Fruit fly (Drosophila melanogaster) whole organism, wandering third instar larva: ENCODE measurements around the gene Kmn1.

Source experiments
- CG32264 ChIP-seq: fragments of 200-800 bp; sonication (Bioruptor generic); optimal IDR thresholded peaks from 2 replicates; lab custom pipeline; 2016; ENCODE audit warnings: missing biosample characterization, missing genetic modification characterization
- CrebA ChIP-seq: fragments of 200-800 bp; sonication (Bioruptor generic); optimal IDR thresholded peaks from 2 replicates; lab custom pipeline; 2016; ENCODE audit warnings: missing biosample characterization, mild to moderate bottlenecking, missing genetic modification characterization, borderline replicate concordance
- Dfd ChIP-seq: fragments of >200 bp; optimal IDR thresholded peaks from 2 replicates; lab custom pipeline; 2017; ENCODE audit warnings: missing biosample characterization, missing genetic modification characterization
- GATAd ChIP-seq: sonication (Bioruptor generic); optimal IDR thresholded peaks from 2 replicates; lab custom pipeline; 2016; ENCODE audit warnings: missing biosample characterization, missing genetic modification characterization
- HLH106 ChIP-seq: fragments of 200-800 bp; optimal IDR thresholded peaks from 3 replicates; lab custom pipeline; 2019; ENCODE audit warnings: missing biosample characterization, mild to moderate bottlenecking, missing genetic modification characterization, moderate library complexity
- Hr78 ChIP-seq: fragments of >200 bp; optimal IDR thresholded peaks from 2 replicates; lab custom pipeline; 2017; ENCODE audit warnings: missing biosample characterization, missing genetic modification characterization
- Hr83 ChIP-seq: fragments of 200-300 bp; sonication (Bioruptor generic); optimal IDR thresholded peaks from 2 replicates; lab custom pipeline; 2016; ENCODE audit warnings: missing biosample characterization, mild to moderate bottlenecking, missing genetic modification characterization, moderate library complexity; ENCODE audit not compliant: poor library complexity, severe bottlenecking
- Myc ChIP-seq: fragments of >200 bp; optimal IDR thresholded peaks from 2 replicates; lab custom pipeline; 2017
- N ChIP-seq: fragments of >200 bp; optimal IDR thresholded peaks from 2 replicates; lab custom pipeline; 2018; ENCODE audit warnings: missing biosample characterization, missing external identifiers, missing genetic modification characterization
- Rel ChIP-seq, 2 experiments: fragments of 200-800 bp; sonication (Bioruptor generic) in 1 of 2; optimal IDR thresholded peaks; 2 replicates in 1 of 2; 3 replicates in 1 of 2; lab custom pipeline; 2016 to 2019; ENCODE audit warnings: mild to moderate bottlenecking in 2 of 2, missing biosample characterization in 2 of 2, missing genetic modification characterization in 2 of 2, moderate library complexity in 1 of 2
- Sp1 ChIP-seq: fragments of 200-800 bp; sonication (Bioruptor generic); optimal IDR thresholded peaks from 3 replicates; lab custom pipeline; 2019; ENCODE audit warnings: missing biosample characterization, mild to moderate bottlenecking, missing genetic modification characterization, moderate library complexity
- Vsx2 ChIP-seq: fragments of 200-300, 225-300 bp; sonication (Bioruptor generic); optimal IDR thresholded peaks from 2 replicates; lab custom pipeline; 2018; ENCODE audit warnings: missing biosample characterization, missing genetic modification characterization; ENCODE audit not compliant: partially characterized antibody
- br ChIP-seq: fragments of 200-800 bp; sonication (Bioruptor generic); optimal IDR thresholded peaks from 2 replicates; lab custom pipeline; 2016; ENCODE audit warnings: missing biosample characterization, missing genetic modification characterization
- brk ChIP-seq: fragments of 200-800 bp; sonication (Bioruptor generic); optimal IDR thresholded peaks from 2 replicates; lab custom pipeline; 2016; ENCODE audit warnings: missing biosample characterization, mild to moderate bottlenecking, missing genetic modification characterization
- dl ChIP-seq, 2 experiments: fragments of 175-275, 200-275 bp in 1 of 2; fragments of 200-275 bp in 1 of 2; sonication (Bioruptor generic); optimal IDR thresholded peaks; lab custom pipeline; 2018; ENCODE audit warnings: mild to moderate bottlenecking in 2 of 2, missing biosample characterization in 2 of 2, missing genetic modification characterization in 2 of 2, moderate library complexity in 2 of 2; ENCODE audit not compliant: partially characterized antibody in 2 of 2, insufficient read depth in 1 of 2
- dmrt93B ChIP-seq: fragments of 200-800 bp; sonication (Bioruptor generic); optimal IDR thresholded peaks from 2 replicates; lab custom pipeline; 2018; ENCODE audit warnings: missing biosample characterization, mild to moderate bottlenecking, missing genetic modification characterization
- dsf ChIP-seq: sonication (Bioruptor generic); optimal IDR thresholded peaks from 2 replicates; lab custom pipeline; 2016; ENCODE audit warnings: missing biosample characterization, missing genetic modification characterization, borderline replicate concordance
- ey ChIP-seq: fragments of 200-800 bp; sonication (Bioruptor generic); optimal IDR thresholded peaks from 2 replicates; lab custom pipeline; 2016; ENCODE audit warnings: missing biosample characterization, missing genetic modification characterization
- foxo ChIP-seq, 2 experiments: fragments of 200-800 bp; sonication (Bioruptor generic); optimal IDR thresholded peaks; 2 replicates in 1 of 2; 3 replicates in 1 of 2; lab custom pipeline; 2016 to 2017; ENCODE audit warnings: missing biosample characterization in 2 of 2, missing genetic modification characterization in 2 of 2
- jim ChIP-seq: fragments of 175-275, 200-325 bp; sonication (Bioruptor generic); optimal IDR thresholded peaks from 2 replicates; lab custom pipeline; 2016; ENCODE audit warnings: missing biosample characterization, mild to moderate bottlenecking, missing genetic modification characterization
- lola ChIP-seq: fragments of >200 bp; optimal IDR thresholded peaks from 2 replicates; lab custom pipeline; 2017; ENCODE audit warnings: missing biosample characterization, missing genetic modification characterization
- pan ChIP-seq: fragments of >200 bp; optimal IDR thresholded peaks from 2 replicates; lab custom pipeline; 2017
- psq ChIP-seq: fragments of 200-800 bp; sonication (Bioruptor generic); optimal IDR thresholded peaks from 3 replicates; lab custom pipeline; 2017; ENCODE audit warnings: missing biosample characterization, mild to moderate bottlenecking, missing genetic modification characterization, moderate library complexity
- rgr ChIP-seq: fragments of 200-800 bp; sonication (Bioruptor generic); optimal IDR thresholded peaks from 3 replicates; lab custom pipeline; 2016; ENCODE audit warnings: missing biosample characterization, mild to moderate bottlenecking, missing genetic modification characterization
- sv ChIP-seq: fragments of 200-800 bp; sonication (Bioruptor generic); optimal IDR thresholded peaks from 3 replicates; lab custom pipeline; 2016; ENCODE audit warnings: missing biosample characterization, missing genetic modification characterization
- tai ChIP-seq: sonication (Bioruptor generic); optimal IDR thresholded peaks from 2 replicates; lab custom pipeline; 2016; ENCODE audit warnings: missing biosample characterization, missing genetic modification characterization
- woc ChIP-seq: sonication (Bioruptor generic); optimal IDR thresholded peaks from 2 replicates; lab custom pipeline; 2016; ENCODE audit warnings: missing biosample characterization, mild to moderate bottlenecking, missing genetic modification characterization

The Kmn1 gene

dm6 chrX:11615652-11616495 lies 43.6 kb upstream of the Kmn1 start, which contains the start of the genes RPA3 and Met:
Gene RPA3 (minus strand): TSS chrX:11615840.
Gene Met (plus strand): TSS chrX:11616124.
- TF ChIP-seq HLH106 (no peak), lola (GFP tag; lab: Kevin White, UChicago) (no peak), CG32264 (GFP tag; lab: Kevin White, UChicago) (no peak), Hr83 (GFP tag; lab: Kevin White, UChicago) (no peak), foxo (GFP tag; optimal IDR thresholded peaks at IDR 0.05; lab: Kevin White, UChicago) (no peak)

dm6 chrX:11611645-11612079 lies 39.4 kb upstream of the Kmn1 start, which contains the start of the genes CG2247 and CG1703:
Gene CG2247 (minus strand): TSS chrX:11611652.
Gene CG1703 (plus strand): TSS chrX:11611927.
- TF ChIP-seq Myc (lab: Kevin White, UChicago) (peak; percentile 25), N (GFP tag; lab: Kevin White, UChicago) (no peak)

DNA sequence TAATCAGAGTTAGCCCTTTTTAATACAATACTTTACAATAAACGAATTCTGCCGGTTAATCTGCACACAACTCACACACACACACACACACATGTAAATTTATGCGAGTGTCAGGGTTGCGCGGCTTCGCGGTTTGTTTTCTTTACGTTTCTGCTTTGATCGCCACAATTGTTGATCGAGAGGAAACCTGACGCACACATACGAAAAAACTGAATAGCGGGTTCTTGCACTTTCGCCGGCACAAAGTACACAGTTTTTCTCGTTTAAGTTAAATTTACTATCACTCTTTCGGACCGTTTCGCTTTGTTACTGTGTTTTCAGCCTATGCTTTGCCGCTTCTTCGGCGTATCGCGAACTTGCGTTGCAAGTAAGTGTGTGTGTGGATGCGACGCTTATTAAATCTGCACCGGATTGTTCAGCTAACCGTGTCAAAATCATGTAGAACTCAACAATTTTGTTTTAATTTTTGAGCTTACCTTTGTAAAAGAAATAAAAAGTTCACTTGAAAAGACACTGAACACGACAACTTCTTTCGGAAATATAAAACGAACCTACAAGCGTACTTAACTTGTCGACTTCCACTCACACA lies 38.9 kb upstream of the Kmn1 start:
- TF ChIP-seq dmrt93B (GFP tag; lab: Kevin White, UChicago) (no peak), br (GFP tag; lab: Kevin White, UChicago) (no peak), psq (GFP tag; lab: Kevin White, UChicago) (peak; percentile 62)

DNA sequence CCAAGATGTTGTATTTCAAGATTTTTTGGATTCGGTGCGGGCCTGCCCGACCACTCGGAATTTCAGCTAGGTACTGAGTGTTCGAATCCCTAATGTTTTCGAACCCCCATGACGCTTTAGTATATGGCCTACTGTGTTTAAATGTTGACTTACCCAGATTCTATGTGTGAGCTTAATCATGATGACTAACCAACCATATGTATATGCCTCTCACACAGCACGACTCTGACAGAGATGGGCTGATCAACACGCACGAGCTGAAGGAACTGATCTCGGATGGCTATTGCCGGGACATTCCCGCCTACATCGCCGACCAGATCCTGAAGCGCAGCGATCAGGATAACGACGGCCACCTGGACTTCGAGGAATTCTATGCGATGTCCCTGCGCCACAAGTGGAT lies 31.9 kb upstream of the Kmn1 start, which contains the start of gene CG2533:
Gene CG2533 (minus strand): TSS at position 101 of the 400 bp plus-strand sequence.
- TF ChIP-seq dsf (GFP tag; lab: Kevin White, UChicago) (no peak), GATAd (GFP tag; lab: Kevin White, UChicago) (no peak), Vsx2 (GFP tag; lab: Kevin White, UChicago) (no peak), dl (GFP tag; optimal IDR thresholded peaks at IDR 0.05; lab: Kevin White, UChicago; ENCODE audit: insufficient read depth in 1 of 2, partially characterized antibody in 2 of 2) (no peak), woc (no peak), brk (GFP tag; lab: Kevin White, UChicago) (no peak), pan (lab: Kevin White, UChicago) (no peak), rgr (no peak), ey (GFP tag; lab: Kevin White, UChicago) (no peak), Sp1 (no peak), CrebA (GFP tag; lab: Kevin White, UChicago) (no peak), Myc (lab: Kevin White, UChicago) (no peak), tai (GFP tag; lab: Kevin White, UChicago) (no peak), sv (no peak), CG32264 (GFP tag; lab: Kevin White, UChicago) (no peak), N (GFP tag; lab: Kevin White, UChicago) (no peak), jim (GFP tag; lab: Kevin White, UChicago) (no peak)

DNA sequence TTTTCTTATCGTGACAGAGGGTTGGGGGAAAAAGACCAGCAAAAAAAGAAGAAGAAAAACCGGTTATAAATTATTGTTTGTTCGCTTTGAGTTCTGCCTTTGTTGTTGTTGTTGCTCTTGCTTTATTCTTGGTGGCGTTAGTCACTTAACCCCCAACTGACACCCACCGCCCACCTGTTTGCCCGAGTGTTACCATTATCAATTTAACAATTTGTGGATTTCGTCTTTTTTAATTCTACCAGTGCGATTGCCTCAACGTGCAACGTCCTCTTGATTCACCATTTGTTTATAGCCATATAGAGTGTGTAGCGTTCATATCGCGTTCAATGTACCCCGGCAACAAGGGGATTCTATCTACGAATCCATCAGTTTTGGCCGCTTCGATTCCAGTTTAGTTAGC lies 29.2 kb upstream of the Kmn1 start:
- TF ChIP-seq Rel (GFP tag; optimal IDR thresholded peaks at IDR 0.05; lab: Kevin White, UChicago) (no peak), Rel (tag; optimal IDR thresholded peaks at IDR 0.05; lab: Kevin White, UChicago) (peak; percentile 55), Hr83 (GFP tag; lab: Kevin White, UChicago) (peak; percentile 46), br (GFP tag; lab: Kevin White, UChicago) (no peak), Vsx2 (GFP tag; lab: Kevin White, UChicago) (no peak), Hr78 (no peak), Dfd (GFP tag; lab: Kevin White, UChicago) (no peak)
